Fruit fly (Drosophila melanogaster): ENCODE measurements around the gene nau.

nau gene

DNA sequence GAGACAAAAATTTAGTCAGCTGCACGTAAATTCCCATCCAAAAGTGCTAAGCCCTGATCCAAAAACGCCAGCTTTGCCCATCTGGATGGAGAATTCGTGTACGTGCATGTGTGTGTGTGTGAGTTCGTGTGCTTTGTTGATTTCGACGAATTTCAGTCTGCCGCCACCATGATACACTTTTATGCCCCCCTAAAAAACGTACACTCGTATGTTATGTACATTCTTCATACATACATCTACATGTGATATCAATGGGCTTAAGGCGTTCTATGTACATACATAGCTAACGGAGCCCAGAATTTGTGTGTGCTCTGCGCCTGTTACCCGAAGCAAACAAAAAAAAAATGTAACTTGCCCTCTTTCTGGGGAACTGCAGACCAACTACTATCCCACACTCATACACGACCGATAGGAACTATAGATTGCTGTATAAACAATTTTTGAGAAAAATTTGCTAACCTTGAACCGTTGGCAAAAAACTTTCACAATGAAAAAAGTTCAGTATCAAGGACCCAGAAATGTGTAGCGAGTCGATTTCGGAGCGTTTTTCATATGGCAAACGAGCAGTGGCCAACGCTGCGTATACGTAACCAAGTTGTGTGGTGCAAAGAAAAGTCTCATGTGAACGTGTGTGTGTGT lies 7.7 kb upstream of the nau start:
- no peak for TF ChIP-seq cnc (optimal IDR thresholded peaks at IDR 0.05)
- no peak for TF ChIP-seq tj (GFP tag; optimal IDR thresholded peaks at IDR 0.05)
- TF ChIP-seq CG12768 (GFP tag; optimal IDR thresholded peaks at IDR 0.05) = peak; percentile 32
- no peak for TF ChIP-seq Hr96 (GFP tag; optimal IDR thresholded peaks at IDR 0.05)

DNA sequence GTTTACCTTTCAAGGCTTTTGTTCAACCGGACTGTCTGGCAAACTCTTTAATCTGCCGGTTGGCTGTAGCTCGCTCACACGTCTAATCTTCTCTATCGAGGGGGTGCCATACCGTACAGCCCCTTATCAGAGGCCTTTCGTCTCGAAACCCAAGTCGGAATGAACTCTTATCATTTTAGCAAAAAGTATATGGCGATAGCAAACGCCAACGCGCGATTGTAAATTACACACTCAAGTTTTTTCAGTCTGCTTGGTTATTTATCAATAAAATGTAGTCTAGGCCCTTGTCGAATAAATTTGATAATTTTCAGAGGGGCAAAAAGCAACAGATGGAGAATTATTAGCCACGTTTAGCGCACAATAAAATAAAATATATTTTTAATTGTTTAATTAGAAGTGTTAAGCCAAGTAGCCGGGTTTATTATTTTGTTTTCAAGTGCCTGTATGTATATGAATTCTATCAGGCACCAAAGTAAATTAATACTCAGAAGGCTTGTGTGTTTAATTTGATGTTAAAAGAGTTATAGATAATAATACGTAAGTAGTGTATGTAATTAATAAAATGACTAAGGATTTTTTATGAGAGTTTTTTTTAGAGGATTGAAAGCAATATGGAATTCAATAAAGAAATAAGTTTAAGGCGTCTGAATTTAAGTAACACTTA lies 6.8 kb upstream of the nau start:
- TF ChIP-seq cnc (optimal IDR thresholded peaks at IDR 0.05) (peak in 1 of 2 experiments; percentile 16), Clk (GFP tag; optimal IDR thresholded peaks at IDR 0.05) (no peak), CG7101 (tag; optimal IDR thresholded peaks at IDR 0.05) (no peak), CG1620 (GFP tag; optimal IDR thresholded peaks at IDR 0.05) (no peak), ovo (GFP tag; optimal IDR thresholded peaks at IDR 0.05) (no peak), tj (GFP tag; optimal IDR thresholded peaks at IDR 0.05) (no peak), CG11617 (GFP tag; optimal IDR thresholded peaks at IDR 0.05) (no peak), cic (GFP tag; optimal IDR thresholded peaks at IDR 0.05) (peak; percentile 90), Hr96 (GFP tag; optimal IDR thresholded peaks at IDR 0.05) (no peak), Mnt (GFP tag; optimal IDR thresholded peaks at IDR 0.05) (peak; percentile 34), bab1 (GFP tag; optimal IDR thresholded peaks at IDR 0.05) (no peak), kay (GFP tag; ENCODE audit: borderline replicate concordance) (no peak), CG33017 (tag; optimal IDR thresholded peaks at IDR 0.05) (peak; percentile 24), CG12768 (GFP tag; optimal IDR thresholded peaks at IDR 0.05) (peak; percentile 18), pad (GFP tag; optimal IDR thresholded peaks at IDR 0.05) (no peak), CG7045 (GFP tag; optimal IDR thresholded peaks at IDR 0.05) (no peak), toe (GFP tag; optimal IDR thresholded peaks at IDR 0.05) (no peak)

DNA sequence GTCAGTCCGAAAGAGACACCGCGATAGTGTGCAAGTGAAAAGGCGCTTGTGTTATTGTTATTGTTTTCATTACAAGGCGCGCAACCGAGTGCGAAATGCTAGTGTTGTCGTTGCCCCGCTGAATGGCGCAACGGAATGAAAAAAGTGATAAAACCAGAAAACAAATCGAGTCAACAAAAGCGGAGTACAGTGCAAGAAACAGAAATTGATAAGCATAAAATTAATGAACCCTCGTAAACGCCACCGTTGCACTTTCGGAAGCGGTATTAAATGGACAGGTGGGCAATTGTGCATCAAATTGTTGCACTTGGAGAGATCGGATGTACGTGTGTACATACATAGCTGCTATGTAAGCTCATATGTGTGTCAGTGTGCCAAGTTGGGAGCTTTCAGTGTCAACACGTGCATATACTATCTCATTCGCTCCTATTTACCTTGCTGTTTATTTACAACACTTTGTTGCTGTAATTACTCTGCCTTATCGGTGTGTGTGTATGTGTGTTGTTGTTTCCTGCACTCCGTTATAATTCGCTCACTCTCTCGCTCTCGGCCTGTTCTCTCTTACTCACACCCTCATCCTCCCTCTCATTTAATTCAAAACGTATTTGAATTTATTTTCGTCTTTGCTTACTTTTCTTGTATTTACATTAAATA lies 5.4 kb upstream of the nau start:
- TF ChIP-seq cnc (optimal IDR thresholded peaks at IDR 0.05) = no peak
- peak; percentile 55 for TF ChIP-seq CG12768 (GFP tag; optimal IDR thresholded peaks at IDR 0.05)
- TF ChIP-seq ovo (GFP tag; optimal IDR thresholded peaks at IDR 0.05) = peak; percentile 94
- peak; percentile 81 for TF ChIP-seq Clk (GFP tag; optimal IDR thresholded peaks at IDR 0.05)
- TF ChIP-seq pad (GFP tag; optimal IDR thresholded peaks at IDR 0.05) = peak; percentile 89
- peak; percentile 72 for TF ChIP-seq CG33017 (tag; optimal IDR thresholded peaks at IDR 0.05)
- peak; percentile 91 for TF ChIP-seq Mnt (GFP tag; optimal IDR thresholded peaks at IDR 0.05)
- peak; percentile 99 for TF ChIP-seq cic (GFP tag; optimal IDR thresholded peaks at IDR 0.05)
- TF ChIP-seq CG1620 (GFP tag; optimal IDR thresholded peaks at IDR 0.05) = no peak
- peak; percentile 77 for TF ChIP-seq CG7101 (tag; optimal IDR thresholded peaks at IDR 0.05)
- peak; percentile 4 for TF ChIP-seq bab1 (GFP tag; optimal IDR thresholded peaks at IDR 0.05)
- peak; percentile 92 for TF ChIP-seq Crg-1 (GFP tag; optimal IDR thresholded peaks at IDR 0.05)
- peak; percentile 11 for TF ChIP-seq CG5204 (GFP tag; optimal IDR thresholded peaks at IDR 0.05)
- TF ChIP-seq tj (GFP tag; optimal IDR thresholded peaks at IDR 0.05) = peak; percentile 88
- TF ChIP-seq CG14711 (tag; optimal IDR thresholded peaks at IDR 0.05) = no peak
- peak; percentile 80 for TF ChIP-seq CG7045 (GFP tag; optimal IDR thresholded peaks at IDR 0.05)
- TF ChIP-seq CG11617 (GFP tag; optimal IDR thresholded peaks at IDR 0.05) = peak; percentile 79
- peak; percentile 54 for TF ChIP-seq toe (GFP tag; optimal IDR thresholded peaks at IDR 0.05)
- peak; percentile 65 for TF ChIP-seq Hr96 (GFP tag; optimal IDR thresholded peaks at IDR 0.05)
- peak; percentile 98 for TF ChIP-seq kay (GFP tag; ENCODE audit: borderline replicate concordance)

DNA sequence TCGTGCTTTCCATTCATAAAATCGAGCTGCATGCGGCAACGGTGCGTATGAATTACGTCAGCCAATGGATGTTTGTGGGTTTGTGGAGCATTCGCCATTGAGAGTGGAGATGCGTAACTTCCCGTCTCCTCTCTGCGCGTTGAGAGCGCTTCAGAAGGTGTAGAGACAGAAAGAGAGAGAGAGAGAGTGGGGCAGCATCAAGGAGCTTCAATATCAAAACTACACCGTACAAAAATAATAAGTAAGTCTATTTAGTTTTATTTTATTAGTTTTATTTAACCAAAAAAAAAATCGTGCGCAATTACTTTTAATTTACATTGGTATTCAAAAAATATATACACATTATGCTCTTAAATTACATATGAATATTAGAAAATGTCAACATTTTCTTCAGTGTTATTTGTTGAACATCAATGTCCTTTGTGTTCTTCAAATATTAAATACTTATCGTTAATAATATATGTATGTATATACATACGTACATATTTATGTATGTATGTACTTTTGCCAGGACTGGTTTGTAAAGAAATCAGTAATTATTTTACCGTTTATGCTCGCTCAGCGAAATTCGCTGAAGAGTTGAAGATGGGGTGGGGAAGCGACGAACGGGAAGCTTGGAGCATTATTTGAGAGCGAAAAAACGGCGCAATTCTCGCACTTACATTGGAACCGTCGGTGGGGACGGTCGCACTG lies 4.7 kb upstream of the nau start, which contains the start of gene CG10365:
Gene CG10365, plus strand, starts transcription at position 652 of the 693 bp plus-strand sequence.
- TF ChIP-seq CG33017 (tag; optimal IDR thresholded peaks at IDR 0.05) (peak; percentile 83), kay (GFP tag; ENCODE audit: borderline replicate concordance) (peak; percentile 81), tj (GFP tag; optimal IDR thresholded peaks at IDR 0.05) (peak; percentile 98), pad (GFP tag; optimal IDR thresholded peaks at IDR 0.05) (peak; percentile 98), CG5204 (GFP tag; optimal IDR thresholded peaks at IDR 0.05) (peak; percentile 27), CG14711 (tag; optimal IDR thresholded peaks at IDR 0.05) (peak; percentile 83), toe (GFP tag; optimal IDR thresholded peaks at IDR 0.05) (no peak), CG7045 (GFP tag; optimal IDR thresholded peaks at IDR 0.05) (peak; percentile 73), CG7101 (tag; optimal IDR thresholded peaks at IDR 0.05) (peak; percentile 78), CG1620 (GFP tag; optimal IDR thresholded peaks at IDR 0.05) (no peak), Clk (GFP tag; optimal IDR thresholded peaks at IDR 0.05) (no peak), cnc (optimal IDR thresholded peaks at IDR 0.05) (no peak)

DNA sequence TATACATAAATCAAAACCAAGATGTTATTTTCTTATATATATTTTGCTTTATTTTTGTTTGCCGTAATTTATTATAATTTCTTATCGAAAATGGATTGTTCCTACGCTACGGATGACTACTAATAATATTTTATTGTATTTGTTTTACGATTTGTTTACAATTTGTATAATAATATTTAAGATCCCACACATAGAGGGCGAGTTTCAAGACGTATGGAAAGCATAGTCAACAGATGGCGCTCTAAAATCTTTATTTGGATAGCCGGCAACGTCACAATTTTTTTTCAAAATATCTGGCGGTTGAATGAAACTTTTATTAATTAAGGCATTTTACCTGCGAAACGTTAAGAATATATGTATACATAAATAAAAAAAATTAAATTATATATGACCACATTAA lies 3.8 kb upstream of the nau start:
- TF ChIP-seq CG11617 (GFP tag; optimal IDR thresholded peaks at IDR 0.05) = no peak
- TF ChIP-seq toe (GFP tag; optimal IDR thresholded peaks at IDR 0.05) = peak; percentile 58
- peak; percentile 58 for TF ChIP-seq CG7101 (tag; optimal IDR thresholded peaks at IDR 0.05)
- TF ChIP-seq Mnt (GFP tag; optimal IDR thresholded peaks at IDR 0.05) = peak; percentile 35
- TF ChIP-seq CG7045 (GFP tag; optimal IDR thresholded peaks at IDR 0.05) = peak; percentile 30
- TF ChIP-seq CG12768 (GFP tag; optimal IDR thresholded peaks at IDR 0.05) = no peak
- no peak for TF ChIP-seq tj (GFP tag; optimal IDR thresholded peaks at IDR 0.05)
- no peak for TF ChIP-seq Clk (GFP tag; optimal IDR thresholded peaks at IDR 0.05)
- TF ChIP-seq cnc (optimal IDR thresholded peaks at IDR 0.05) = no peak
- peak; percentile 60 for TF ChIP-seq CG1620 (GFP tag; optimal IDR thresholded peaks at IDR 0.05)
- TF ChIP-seq kay (GFP tag; ENCODE audit: borderline replicate concordance) = peak; percentile 83
- no peak for TF ChIP-seq ovo (GFP tag; optimal IDR thresholded peaks at IDR 0.05)
- peak; percentile 36 for TF ChIP-seq Hr96 (GFP tag; optimal IDR thresholded peaks at IDR 0.05)
- TF ChIP-seq CG14711 (tag; optimal IDR thresholded peaks at IDR 0.05) = no peak
- peak; percentile 35 for TF ChIP-seq Crg-1 (GFP tag; optimal IDR thresholded peaks at IDR 0.05)
- TF ChIP-seq bab1 (GFP tag; optimal IDR thresholded peaks at IDR 0.05) = peak; percentile 78
- TF ChIP-seq cic (GFP tag; optimal IDR thresholded peaks at IDR 0.05) = peak; percentile 25
- TF ChIP-seq pad (GFP tag; optimal IDR thresholded peaks at IDR 0.05) = no peak
- peak; percentile 12 for TF ChIP-seq CG33017 (tag; optimal IDR thresholded peaks at IDR 0.05)
- TF ChIP-seq CG5204 (GFP tag; optimal IDR thresholded peaks at IDR 0.05) = no peak

Measured in whole organism, adult.